Fruit fly (Drosophila melanogaster) Kc167 (cell line): ENCODE measurements around the gene CG43091.

Source experiments
- Myc ChIP-seq: fragments of >200 bp; optimal IDR thresholded peaks from 2 replicates; lab custom pipeline; 2017; ENCODE audit warnings: missing external identifiers
- Sin3A ChIP-seq: fragments of >200 bp; optimal IDR thresholded peaks from 2 replicates; lab custom pipeline; 2018; ENCODE audit warnings: missing external identifiers
- h ChIP-seq: fragments of >200 bp; optimal IDR thresholded peaks from 3 replicates; lab custom pipeline; 2018; ENCODE audit warnings: missing external identifiers
- insv ChIP-seq: fragments of >200 bp; optimal IDR thresholded peaks from 3 replicates; lab custom pipeline; 2018; ENCODE audit warnings: missing external identifiers
- psq ChIP-seq: fragments of >200 bp; optimal IDR thresholded peaks from 2 replicates; lab custom pipeline; 2017; ENCODE audit warnings: missing external identifiers
- ttk ChIP-seq: sonication (Bioruptor generic); optimal IDR thresholded peaks from 2 replicates; lab custom pipeline; 2017; ENCODE audit warnings: missing external identifiers

Gene CG43091

dm6 chr3R:22768633-22769032 is at the start of gene CG43091:
Gene CG43091 (minus strand): TSS chr3R:22768733.
- TF ChIP-seq ttk (lab: Kevin White, UChicago) (no peak), psq (lab: Kevin White, UChicago) (no peak), h (lab: Kevin White, UChicago) (no peak), Myc (lab: Kevin White, UChicago) (no peak), insv (lab: Kevin White, UChicago) (no peak), Sin3A (no peak)

dm6 chr3R:22816437-22817173 is 48.1 kb upstream of the CG43091 start:
- TF ChIP-seq Sin3A (no peak), insv (lab: Kevin White, UChicago) (no peak), h (lab: Kevin White, UChicago) (no peak), psq (lab: Kevin White, UChicago) (no peak), Myc (lab: Kevin White, UChicago) (no peak), ttk (lab: Kevin White, UChicago) (no peak)

- TF ChIP-seq Myc (lab: Kevin White, UChicago) (no peak), psq (lab: Kevin White, UChicago) (no peak), insv (lab: Kevin White, UChicago) (no peak), h (lab: Kevin White, UChicago) (no peak), ttk (lab: Kevin White, UChicago) (no peak), Sin3A (no peak)
Measured at dm6 chr3R:22816078-22816436, 47.5 kb upstream of the CG43091 start, which contains the start of gene CG13840. Gene CG13840 (minus strand): TSS chr3R:22816178.

dm6 chr3R:22810277-22810676 is 41.7 kb upstream of the CG43091 start:
- TF ChIP-seq psq (lab: Kevin White, UChicago) (no peak), Sin3A (no peak), h (lab: Kevin White, UChicago) (no peak), ttk (lab: Kevin White, UChicago) (no peak), insv (lab: Kevin White, UChicago) (no peak), Myc (lab: Kevin White, UChicago) (no peak)

- TF ChIP-seq Sin3A (no peak), ttk (lab: Kevin White, UChicago) (no peak), h (lab: Kevin White, UChicago) (no peak), insv (lab: Kevin White, UChicago) (no peak), psq (lab: Kevin White, UChicago) (no peak), Myc (lab: Kevin White, UChicago) (no peak)
Measured at dm6 chr3R:22807132-22807531, 38.6 kb upstream of the CG43091 start.

- TF ChIP-seq h (lab: Kevin White, UChicago) = no peak
- TF ChIP-seq ttk (lab: Kevin White, UChicago) = no peak
- TF ChIP-seq insv (lab: Kevin White, UChicago) = no peak
- TF ChIP-seq Myc (lab: Kevin White, UChicago) = no peak
- TF ChIP-seq psq (lab: Kevin White, UChicago) = no peak
- no peak for TF ChIP-seq Sin3A
Measured at dm6 chr3R:22803655-22804341, 35.3 kb upstream of the CG43091 start, which contains the start of gene CG7031. Gene CG7031 (plus strand): TSS chr3R:22804291.

dm6 chr3R:22793953-22794352 is 25.4 kb upstream of the CG43091 start:
- TF ChIP-seq insv (lab: Kevin White, UChicago) (no peak), Myc (lab: Kevin White, UChicago) (no peak), psq (lab: Kevin White, UChicago) (no peak), Sin3A (no peak), ttk (lab: Kevin White, UChicago) (no peak), h (lab: Kevin White, UChicago) (no peak)

dm6 chr3R:22789106-22789505 is 20.6 kb upstream of the CG43091 start:
- no peak for TF ChIP-seq psq (lab: Kevin White, UChicago)
- no peak for TF ChIP-seq insv (lab: Kevin White, UChicago)
- TF ChIP-seq ttk (lab: Kevin White, UChicago) = no peak
- no peak for TF ChIP-seq Myc (lab: Kevin White, UChicago)
- TF ChIP-seq Sin3A = no peak
- TF ChIP-seq h (lab: Kevin White, UChicago) = no peak

- TF ChIP-seq insv (lab: Kevin White, UChicago) (no peak), psq (lab: Kevin White, UChicago) (no peak), h (lab: Kevin White, UChicago) (no peak), ttk (lab: Kevin White, UChicago) (no peak), Sin3A (no peak), Myc (lab: Kevin White, UChicago) (no peak)
Measured at dm6 chr3R:22784674-22785316, 16.3 kb upstream of the CG43091 start.

- TF ChIP-seq h (lab: Kevin White, UChicago) (no peak), ttk (lab: Kevin White, UChicago) (no peak), Myc (lab: Kevin White, UChicago) (no peak), insv (lab: Kevin White, UChicago) (no peak), psq (lab: Kevin White, UChicago) (no peak), Sin3A (no peak)
Measured at dm6 chr3R:22781412-22781811, 12.9 kb upstream of the CG43091 start.

- TF ChIP-seq Sin3A = no peak
- no peak for TF ChIP-seq insv (lab: Kevin White, UChicago)
- TF ChIP-seq Myc (lab: Kevin White, UChicago) = no peak
- TF ChIP-seq h (lab: Kevin White, UChicago) = no peak
- no peak for TF ChIP-seq ttk (lab: Kevin White, UChicago)
- no peak for TF ChIP-seq psq (lab: Kevin White, UChicago)
Measured at dm6 chr3R:22780135-22780534, 11.6 kb upstream of the CG43091 start.
